Worm (Caenorhabditis elegans) whole organism, L3 larva: ENCODE measurements around the gene clec-226.

Source experiments
- R02D3.7 ChIP-seq: fragments of 150-350 bp; optimal IDR thresholded peaks from 2 replicates; lab custom pipeline; 2014; ENCODE audit warnings: missing biosample characterization, missing genetic modification characterization
- ZK546.5 ChIP-seq: sonication (generic microtip); optimal IDR thresholded peaks from 2 replicates; lab custom pipeline; 2017; ENCODE audit warnings: missing biosample characterization, missing genetic modification characterization
- aly-2 ChIP-seq: fragments of 150-350 bp; optimal IDR thresholded peaks from 2 replicates; lab custom pipeline; 2014; ENCODE audit warnings: missing biosample characterization, missing genetic modification characterization
- ama-1 ChIP-seq: fragments of 150-350 bp; optimal IDR thresholded peaks from 2 replicates; lab custom pipeline; 2018
- ceh-28 ChIP-seq: fragments of 150-350 bp; optimal IDR thresholded peaks from 2 replicates; lab custom pipeline; 2014; ENCODE audit warnings: missing biosample characterization, missing genetic modification reagents, missing genetic modification characterization
- ceh-82 ChIP-seq: fragments of 150-350 bp; optimal IDR thresholded peaks from 2 replicates; lab custom pipeline; 2014; ENCODE audit warnings: missing biosample characterization, missing genetic modification characterization
- ceh-9 ChIP-seq: sonication (generic microtip); optimal IDR thresholded peaks from 2 replicates; lab custom pipeline; 2018; ENCODE audit warnings: missing biosample characterization, missing genetic modification characterization
- daf-12 ChIP-seq: fragments of 150-350 bp; optimal IDR thresholded peaks from 2 replicates; lab custom pipeline; 2014; ENCODE audit warnings: missing biosample characterization, missing genetic modification reagents, missing genetic modification characterization
- egl-27 ChIP-seq: sonication (generic microtip); optimal IDR thresholded peaks from 4 replicates; lab custom pipeline; 2017; ENCODE audit warnings: missing biosample characterization, missing genetic modification reagents, missing genetic modification characterization
- egl-5 ChIP-seq: fragments of 150-350 bp; optimal IDR thresholded peaks from 2 replicates; lab custom pipeline; 2017; ENCODE audit warnings: missing biosample characterization, missing genetic modification reagents, missing genetic modification characterization, inconsistent platforms
- elt-1 ChIP-seq: fragments of 150-350 bp; optimal IDR thresholded peaks from 2 replicates; lab custom pipeline; 2014; ENCODE audit warnings: missing biosample characterization, missing genetic modification characterization
- elt-2 ChIP-seq: sonication (generic microtip); optimal IDR thresholded peaks from 2 replicates; lab custom pipeline; 2016; ENCODE audit warnings: missing genetic modification reagents, mild to moderate bottlenecking, missing genetic modification characterization, missing compliant biosample characterization
- fkh-2 ChIP-seq: fragments of 150-350 bp; optimal IDR thresholded peaks from 2 replicates; lab custom pipeline; 2014; ENCODE audit warnings: missing biosample characterization, missing genetic modification reagents, missing genetic modification characterization
- jun-1 ChIP-seq: fragments of 150-350 bp; optimal IDR thresholded peaks from 2 replicates; lab custom pipeline; 2014; ENCODE audit warnings: missing biosample characterization, missing genetic modification reagents, missing genetic modification characterization
- lin-15B ChIP-seq: fragments of 150-350 bp; optimal IDR thresholded peaks from 2 replicates; lab custom pipeline; 2014; ENCODE audit warnings: missing biosample characterization, missing genetic modification characterization
- lin-39 ChIP-seq: fragments of 150-350 bp; optimal IDR thresholded peaks from 2 replicates; lab custom pipeline; 2018; ENCODE audit warnings: missing biosample characterization, missing genetic modification reagents, missing genetic modification characterization
- lsy-12 ChIP-seq: sonication (generic microtip); optimal IDR thresholded peaks from 2 replicates; lab custom pipeline; 2016; ENCODE audit warnings: mild to moderate bottlenecking, missing genetic modification characterization, missing compliant biosample characterization
- mml-1 ChIP-seq: fragments of 150-350 bp; sonication (generic microtip); optimal IDR thresholded peaks from 3 replicates; lab custom pipeline; 2014; ENCODE audit warnings: missing biosample characterization, missing genetic modification characterization
- nhr-12 ChIP-seq: fragments of 150-350 bp; optimal IDR thresholded peaks from 2 replicates; lab custom pipeline; 2014; ENCODE audit warnings: missing biosample characterization, missing genetic modification characterization
- nhr-23 ChIP-seq: fragments of 150-350 bp; optimal IDR thresholded peaks from 2 replicates; lab custom pipeline; 2014; ENCODE audit warnings: missing biosample characterization, missing genetic modification reagents, missing genetic modification characterization
- nhr-25 ChIP-seq: sonication (generic microtip); optimal IDR thresholded peaks from 2 replicates; lab custom pipeline; 2017; ENCODE audit warnings: missing biosample characterization, missing genetic modification characterization
- nhr-28 ChIP-seq: fragments of 150-350 bp; optimal IDR thresholded peaks from 2 replicates; lab custom pipeline; 2014; ENCODE audit warnings: missing biosample characterization, missing genetic modification characterization
- nhr-43 ChIP-seq: sonication (generic microtip); optimal IDR thresholded peaks from 2 replicates; lab custom pipeline; 2016; ENCODE audit warnings: mild to moderate bottlenecking, missing genetic modification characterization, missing compliant biosample characterization; ENCODE audit not compliant: poor library complexity, severe bottlenecking
- pha-4 ChIP-seq: fragments of 150-350 bp; optimal IDR thresholded peaks from 2 replicates; lab custom pipeline; 2014; ENCODE audit warnings: missing biosample characterization, missing genetic modification reagents, missing genetic modification characterization
- pqm-1 ChIP-seq: fragments of 150-350 bp; optimal IDR thresholded peaks from 2 replicates; lab custom pipeline; 2017; ENCODE audit warnings: missing biosample characterization, missing genetic modification characterization, inconsistent platforms
- sea-2 ChIP-seq: fragments of 150-350 bp; sonication (generic microtip); optimal IDR thresholded peaks from 4 replicates; lab custom pipeline; 2014; ENCODE audit warnings: missing biosample characterization, missing genetic modification reagents, missing genetic modification characterization
- skn-1 ChIP-seq: fragments of 150-350 bp; optimal IDR thresholded peaks from 2 replicates; lab custom pipeline; 2014; ENCODE audit warnings: missing biosample characterization, missing genetic modification characterization
- snpc-4 ChIP-seq: fragments of 150-350 bp; optimal IDR thresholded peaks from 2 replicates; lab custom pipeline; 2014; ENCODE audit warnings: missing biosample characterization, missing genetic modification characterization
- tbx-2 ChIP-seq: sonication (generic microtip); optimal IDR thresholded peaks from 2 replicates; lab custom pipeline; 2016; ENCODE audit warnings: mild to moderate bottlenecking, missing genetic modification characterization, missing compliant biosample characterization
- unc-39 ChIP-seq: sonication (generic microtip); optimal IDR thresholded peaks from 4 replicates; lab custom pipeline; 2017; ENCODE audit warnings: missing biosample characterization, missing genetic modification characterization
- unc-62 ChIP-seq: fragments of 150-350 bp; sonication (generic microtip); optimal IDR thresholded peaks from 4 replicates; lab custom pipeline; 2014; ENCODE audit warnings: missing biosample characterization, missing genetic modification reagents, missing genetic modification characterization
- ztf-11 ChIP-seq: fragments of 150-350 bp; optimal IDR thresholded peaks from 2 replicates; lab custom pipeline; 2014; ENCODE audit warnings: missing biosample characterization, missing genetic modification characterization
- ztf-4 ChIP-seq: fragments of 150-350 bp; optimal IDR thresholded peaks from 2 replicates; lab custom pipeline; 2014; ENCODE audit warnings: missing biosample characterization, missing genetic modification characterization

Gene clec-226

DNA sequence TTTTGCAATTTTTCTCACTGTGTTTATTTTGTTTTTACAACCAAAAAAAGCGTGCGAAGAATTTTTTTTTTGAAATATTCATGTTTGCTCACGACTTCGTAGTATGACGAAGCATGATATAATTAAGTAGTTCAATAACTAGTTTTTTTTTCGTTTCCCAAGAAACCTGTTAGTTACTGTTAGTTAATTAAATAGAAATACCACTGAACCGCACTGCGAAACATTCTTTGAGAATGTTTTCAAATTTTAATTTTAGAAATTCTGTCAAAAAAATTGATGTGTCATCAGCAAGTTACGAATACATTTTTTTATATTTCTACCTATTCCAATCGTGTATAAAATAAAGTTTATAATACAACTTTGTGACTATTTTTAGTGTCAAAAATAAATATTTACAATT lies 20.4 kb upstream of the clec-226 start, which contains the start of gene srxa-12:
Gene srxa-12, plus strand, starts transcription at position 301 of the 400 bp plus-strand sequence.
- TF ChIP-seq pha-4 (tag; lab: Kevin White, UChicago) (no peak), ztf-11 (tag; lab: Kevin White, UChicago) (no peak), unc-62 (GFP tag; lab: Kevin White, UChicago) (no peak), lsy-12 (tag; lab: Kevin White, UChicago) (no peak), jun-1 (no peak), nhr-12 (tag; lab: Kevin White, UChicago) (no peak), daf-12 (no peak), ZK546.5 (tag; lab: Kevin White, UChicago) (no peak), ceh-9 (tag; lab: Kevin White, UChicago) (no peak)

DNA sequence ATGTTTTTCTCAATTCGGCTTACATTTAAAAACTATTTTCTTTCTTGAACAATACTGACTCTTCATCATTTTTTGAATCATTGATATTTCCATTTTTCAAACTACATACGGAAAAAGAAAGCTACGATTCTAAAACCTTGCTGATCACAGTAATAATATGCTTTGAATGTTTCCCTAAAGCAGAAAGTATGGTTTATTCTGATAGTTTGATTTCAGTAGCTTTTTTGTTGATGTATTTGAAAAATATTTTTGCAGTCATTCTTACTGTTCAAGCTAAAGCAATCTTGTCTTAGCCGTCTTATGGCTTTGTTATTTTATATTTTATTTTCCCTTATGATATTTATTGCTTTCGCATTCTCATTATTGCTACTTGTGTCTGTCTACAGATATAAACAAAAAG lies 17.3 kb upstream of the clec-226 start, which contains the start of gene srxa-13:
Gene srxa-13, plus strand, starts transcription at position 301 of the 400 bp plus-strand sequence.
- TF ChIP-seq elt-1 (tag; lab: Kevin White, UChicago) (no peak), tbx-2 (tag; lab: Kevin White, UChicago) (no peak), ZK546.5 (tag; lab: Kevin White, UChicago) (no peak), ceh-9 (tag; lab: Kevin White, UChicago) (no peak), fkh-2 (tag; lab: Kevin White, UChicago) (no peak), aly-2 (tag; lab: Kevin White, UChicago) (no peak), lin-15B (no peak), nhr-12 (tag; lab: Kevin White, UChicago) (no peak), nhr-43 (tag; lab: Kevin White, UChicago) (no peak), egl-27 (no peak), pqm-1 (tag; lab: Kevin White, UChicago) (no peak), R02D3.7 (no peak), ama-1 (lab: Kevin White, UChicago) (no peak)

DNA sequence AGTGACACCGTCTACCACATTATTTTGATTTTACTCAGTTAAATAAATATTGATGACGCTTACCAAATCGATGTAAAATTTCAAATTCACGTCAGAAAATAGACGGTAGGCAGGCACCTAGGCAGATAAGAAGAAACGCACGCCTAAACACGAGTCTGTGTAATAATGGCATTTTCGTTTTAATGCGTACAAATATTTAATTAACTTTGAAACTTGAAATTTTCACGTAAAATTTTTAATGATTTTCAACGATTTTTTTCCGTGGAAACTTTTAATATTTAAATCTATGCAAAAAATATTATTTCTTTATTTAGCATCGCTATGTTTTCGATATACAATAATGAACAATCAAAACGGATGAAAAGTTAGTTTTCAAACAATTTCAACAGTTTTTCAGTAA lies 15.5 kb upstream of the clec-226 start, which contains the start of gene C06B3.16:
Gene C06B3.16, plus strand, starts transcription at position 301 of the 400 bp plus-strand sequence.
- TF ChIP-seq ceh-9 (tag; lab: Kevin White, UChicago) (no peak), nhr-23 (tag; lab: Kevin White, UChicago) (no peak), lsy-12 (tag; lab: Kevin White, UChicago) (no peak), pha-4 (tag; lab: Kevin White, UChicago) (no peak), lin-39 (tag; lab: Kevin White, UChicago) (no peak), skn-1 (tag; lab: Kevin White, UChicago) (no peak), daf-12 (no peak), fkh-2 (tag; lab: Kevin White, UChicago) (no peak), sea-2 (GFP tag; lab: Kevin White, UChicago) (no peak), nhr-12 (tag; lab: Kevin White, UChicago) (no peak), egl-5 (no peak), unc-39 (tag; lab: Kevin White, UChicago) (no peak), lin-15B (no peak), tbx-2 (tag; lab: Kevin White, UChicago) (no peak), ceh-28 (tag; lab: Kevin White, UChicago) (no peak), aly-2 (tag; lab: Kevin White, UChicago) (no peak), ztf-11 (tag; lab: Kevin White, UChicago) (no peak), mml-1 (no peak), ceh-82 (tag; lab: Kevin White, UChicago) (no peak), ama-1 (lab: Kevin White, UChicago) (no peak)
- TF ChIP-seq, all 47 proteins: peak for 0

DNA sequence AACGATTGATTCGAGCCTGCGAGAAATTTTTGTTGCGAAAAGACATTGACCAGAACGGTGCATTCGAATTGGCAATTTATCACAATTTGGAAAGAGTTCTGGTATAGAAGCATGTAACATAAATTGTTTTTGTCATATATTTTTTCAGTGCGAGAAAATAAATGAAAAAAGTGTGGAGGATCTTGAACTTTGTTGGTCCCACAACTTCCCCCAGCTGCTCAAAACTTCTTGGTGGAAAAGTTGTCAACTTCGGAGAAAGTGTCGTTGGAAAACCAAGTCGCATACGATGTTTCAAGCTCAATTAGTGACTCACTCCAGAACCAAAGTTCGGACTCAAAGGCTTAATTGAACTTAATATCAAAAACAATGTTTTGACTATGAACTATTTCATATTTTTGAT lies 14.8 kb upstream of the clec-226 start:
- TF ChIP-seq pqm-1 (tag; lab: Kevin White, UChicago) (no peak), ama-1 (lab: Kevin White, UChicago) (no peak), lsy-12 (tag; lab: Kevin White, UChicago) (no peak), unc-62 (GFP tag; lab: Kevin White, UChicago) (no peak), ceh-28 (tag; lab: Kevin White, UChicago) (no peak), aly-2 (tag; lab: Kevin White, UChicago) (no peak), nhr-28 (no peak), ztf-4 (tag; lab: Kevin White, UChicago) (no peak), mml-1 (no peak), R02D3.7 (no peak), elt-2 (tag; lab: Kevin White, UChicago) (no peak), nhr-12 (tag; lab: Kevin White, UChicago) (no peak), snpc-4 (tag; lab: Kevin White, UChicago) (no peak), skn-1 (tag; lab: Kevin White, UChicago) (no peak), nhr-25 (tag; lab: Kevin White, UChicago) (no peak), elt-1 (tag; lab: Kevin White, UChicago) (no peak), sea-2 (GFP tag; lab: Kevin White, UChicago) (no peak)
